Worm (Caenorhabditis elegans) whole organism, L1 larva: ENCODE data around the gene T28F3.11.

ENCODE experiments used
- C04F5.9 ChIP-seq: sonication (generic microtip); optimal IDR thresholded peaks from 2 replicates; lab custom pipeline; 2016; ENCODE audit warnings: missing genetic modification characterization, missing compliant biosample characterization
- dpl-1 ChIP-seq, 3 experiments: fragments of 150-350 bp in 2 of 3; sonication (generic microtip) in 1 of 3; optimal IDR thresholded peaks; 2 replicates each; lab custom pipeline; 2014 to 2017; ENCODE audit warnings: missing biosample characterization in 3 of 3, missing genetic modification characterization in 3 of 3, missing genetic modification reagents in 3 of 3
- nhr-28 ChIP-seq: fragments of 150-350 bp; optimal IDR thresholded peaks from 2 replicates; lab custom pipeline; 2014; ENCODE audit warnings: missing biosample characterization, missing genetic modification characterization
- pqm-1 ChIP-seq: sonication (generic microtip); optimal IDR thresholded peaks from 3 replicates; lab custom pipeline; 2017; ENCODE audit warnings: missing biosample characterization, missing genetic modification characterization
- ztf-11 ChIP-seq, 2 experiments: sonication (generic microtip); optimal IDR thresholded peaks; 2 replicates each; lab custom pipeline; 2016 to 2017; ENCODE audit warnings: missing genetic modification characterization in 2 of 2, missing biosample characterization in 1 of 2, missing compliant biosample characterization in 1 of 2

- TF ChIP-seq ztf-11 (tag; optimal IDR thresholded peaks at IDR 0.05; lab: Kevin White, UChicago) (peak; percentile 59 to 96), C04F5.9 (peak; percentile 91), pqm-1 (tag; lab: Kevin White, UChicago) (peak; percentile 18), dpl-1 (GFP tag; optimal IDR thresholded peaks at IDR 0.05; lab: Kevin White, UChicago) (peak; percentile 74 to 80 (median 77)), nhr-28 (peak; percentile 56)
These were observed 13.1 kb downstream of the T28F3.11 start for ce11 chrIV:17278363-17278762.
